Fruit fly (Drosophila melanogaster) whole organism, larva: Measurements from ENCODE around the gene heix.
A peak's percentile ranks its signal among the peaks of the same experiment; 100 is the strongest.

Experiments
- noc ChIP-seq: fragments of 200-800 bp; sonication (Bioruptor generic); optimal IDR thresholded peaks from 3 replicates; lab custom pipeline; 2019; ENCODE audit warnings: missing biosample characterization, mild to moderate bottlenecking, missing genetic modification characterization, moderate library complexity

heix gene

dm6 chr2L:16317777-16318610 lies 18.3 kb upstream of the heix start:
- peak; percentile 4 for TF ChIP-seq noc (tag; lab: Kevin White, UChicago)

- TF ChIP-seq noc (tag; lab: Kevin White, UChicago): no peak
Observed at dm6 chr2L:16317131-16317530, 17.5 kb upstream of the heix start.

- no peak for TF ChIP-seq noc (tag; lab: Kevin White, UChicago)
Observed at dm6 chr2L:16316410-16316809, 16.8 kb upstream of the heix start.

dm6 chr2L:16315844-16316243 lies 16.2 kb upstream of the heix start:
- no peak for TF ChIP-seq noc (tag; lab: Kevin White, UChicago)

- TF ChIP-seq noc (tag; lab: Kevin White, UChicago): peak; percentile 6
Observed at dm6 chr2L:16315027-16315426, 15.4 kb upstream of the heix start.

- no peak for TF ChIP-seq noc (tag; lab: Kevin White, UChicago)
Observed at dm6 chr2L:16310648-16311047, 11.0 kb upstream of the heix start, which contains the start of the genes cni and fzy. TSS of gene cni (minus strand) at chr2L:16310726. TSS of gene fzy (plus strand) at chr2L:16310956.

- TF ChIP-seq noc (tag; lab: Kevin White, UChicago): peak; percentile 74
Observed at dm6 chr2L:16307026-16307703, 7.5 kb upstream of the heix start, which contains the start of the genes CG5861 and Syx5. TSS of gene CG5861 (minus strand) at chr2L:16307298. TSS of gene Syx5 (plus strand) at chr2L:16307346.

- peak; percentile 44 for TF ChIP-seq noc (tag; lab: Kevin White, UChicago)
Observed at dm6 chr2L:16302773-16303279, 3.2 kb upstream of the heix start, which contains the start of gene GMF. TSS of gene GMF (minus strand) at chr2L:16302954.

dm6 chr2L:16293703-16294233 lies 5.9 kb downstream of the heix start, which contains the start of gene Cyp303a1:
TSS of gene Cyp303a1 (plus strand) at chr2L:16294183.
- no peak for TF ChIP-seq noc (tag; lab: Kevin White, UChicago)

dm6 chr2L:16292975-16293501 lies 6.6 kb downstream of the heix start, which contains the start of gene CG13258:
TSS of gene CG13258 (minus strand) at chr2L:16293025.
- TF ChIP-seq noc (tag; lab: Kevin White, UChicago): no peak

dm6 chr2L:16290984-16291383 lies 8.7 kb downstream of the heix start, which contains the start of gene CG17329:
TSS of gene CG17329 (plus strand) at chr2L:16291284.
- TF ChIP-seq noc (tag; lab: Kevin White, UChicago): no peak

- TF ChIP-seq noc (tag; lab: Kevin White, UChicago): no peak
Observed at dm6 chr2L:16288393-16288731, 11.3 kb downstream of the heix start.

dm6 chr2L:16287602-16288392 lies 11.9 kb downstream of the heix start, which contains the start of the genes crp and pkaap:
TSS of gene crp (minus strand) at chr2L:16287730.
TSS of gene pkaap (plus strand) at chr2L:16288290.
- no peak for TF ChIP-seq noc (tag; lab: Kevin White, UChicago)

- TF ChIP-seq noc (tag; lab: Kevin White, UChicago): no peak
Observed at dm6 chr2L:16287006-16287601, 12.6 kb downstream of the heix start.
